Fruit fly (Drosophila melanogaster) whole organism, embryonic: ENCODE data around the gene kirre.
A peak's percentile ranks its signal among the peaks of the same experiment; 100 is the strongest.

Source experiments
- Blimp-1 ChIP-seq: fragments of 200-800 bp; sonication (Bioruptor generic); optimal IDR thresholded peaks from 3 replicates; lab custom pipeline; 2018; ENCODE audit warnings: missing biosample characterization, missing genetic modification characterization, mild to moderate bottlenecking, moderate library complexity, missing genetic modification reagents
- CG11723 ChIP-seq: fragments of 200-800 bp; sonication (Bioruptor generic); optimal IDR thresholded peaks from 2 replicates; lab custom pipeline; 2017; ENCODE audit warnings: missing biosample characterization, mild to moderate bottlenecking, missing genetic modification characterization
- CG12219 ChIP-seq: fragments of 200-800 bp; sonication (Bioruptor generic); optimal IDR thresholded peaks from 3 replicates; lab custom pipeline; 2018; ENCODE audit warnings: missing biosample characterization, mild to moderate bottlenecking, missing genetic modification characterization
- CG12769 ChIP-seq: fragments of 200-800 bp; sonication (Bioruptor generic); optimal IDR thresholded peaks from 2 replicates; lab custom pipeline; 2019; ENCODE audit warnings: missing biosample characterization, mild to moderate bottlenecking, missing genetic modification characterization, moderate library complexity
- CG14710 ChIP-seq: fragments of 200-800 bp; sonication (Bioruptor generic); optimal IDR thresholded peaks from 3 replicates; lab custom pipeline; 2019; ENCODE audit warnings: missing biosample characterization, mild to moderate bottlenecking, missing genetic modification characterization, moderate library complexity
- CG15011 ChIP-seq: fragments of 200-800 bp; sonication (Bioruptor generic); optimal IDR thresholded peaks from 3 replicates; lab custom pipeline; 2018; ENCODE audit warnings: missing biosample characterization, mild to moderate bottlenecking, missing genetic modification characterization
- CG1603 ChIP-seq: fragments of 200-800 bp; sonication (Bioruptor generic); optimal IDR thresholded peaks from 2 replicates; lab custom pipeline; 2019; ENCODE audit warnings: missing biosample characterization, mild to moderate bottlenecking, missing genetic modification characterization, moderate library complexity
- CG16815 ChIP-seq: fragments of 200-800 bp; sonication (Bioruptor generic); optimal IDR thresholded peaks from 3 replicates; lab custom pipeline; 2017; ENCODE audit warnings: missing biosample characterization, mild to moderate bottlenecking, missing genetic modification characterization
- CG17359 ChIP-seq: fragments of 200-800 bp; sonication (Bioruptor generic); optimal IDR thresholded peaks from 3 replicates; lab custom pipeline; 2018; ENCODE audit warnings: missing biosample characterization, mild to moderate bottlenecking, missing genetic modification characterization, moderate library complexity
- CG17361 ChIP-seq: fragments of 200-800 bp; sonication (Bioruptor generic); IDR thresholded peaks from 3 replicates; pipeline ENCODE4 v1.3.6; 2022; ENCODE audit warnings: missing biosample characterization, missing genetic modification characterization
- CG18262 ChIP-seq: fragments of 200-800 bp; optimal IDR thresholded peaks from 3 replicates; lab custom pipeline; 2019; ENCODE audit warnings: missing biosample characterization, mild to moderate bottlenecking, missing genetic modification characterization, moderate library complexity
- CG2120 ChIP-seq: fragments of 200-800 bp; sonication (Bioruptor generic); optimal IDR thresholded peaks from 3 replicates; lab custom pipeline; 2016; ENCODE audit warnings: missing biosample characterization, missing genetic modification characterization
- CG2202 ChIP-seq: fragments of 200-800 bp; sonication (Bioruptor generic); optimal IDR thresholded peaks from 2 replicates; lab custom pipeline; 2018; ENCODE audit warnings: missing biosample characterization, mild to moderate bottlenecking, missing genetic modification characterization
- CG4404 ChIP-seq: fragments of 200-800 bp; sonication (Bioruptor generic); IDR thresholded peaks from 2 replicates; pipeline ENCODE4 v1.3.6; 2022; ENCODE audit warnings: missing biosample characterization, missing genetic modification characterization
- CG4424 ChIP-seq: fragments of 200-800 bp; sonication (Bioruptor generic); optimal IDR thresholded peaks from 3 replicates; lab custom pipeline; 2016; ENCODE audit warnings: missing biosample characterization, missing genetic modification characterization
- CG5953 ChIP-seq: fragments of 200-800 bp; sonication (Bioruptor generic); IDR thresholded peaks from 2 replicates; pipeline ENCODE4 v1.3.6; 2022; ENCODE audit warnings: missing biosample characterization, missing genetic modification characterization
- CG6654 ChIP-seq: fragments of 200-800 bp; sonication (Bioruptor generic); optimal IDR thresholded peaks from 2 replicates; lab custom pipeline; 2017; ENCODE audit warnings: missing biosample characterization, mild to moderate bottlenecking, missing genetic modification characterization
- CG7556 ChIP-seq: fragments of 200-800 bp; sonication (Bioruptor generic); optimal IDR thresholded peaks from 2 replicates; lab custom pipeline; 2017; ENCODE audit warnings: missing biosample characterization, mild to moderate bottlenecking, missing genetic modification characterization
- CG8359 ChIP-seq: fragments of 200-800 bp; sonication (Bioruptor generic); optimal IDR thresholded peaks from 2 replicates; lab custom pipeline; 2017; ENCODE audit warnings: missing biosample characterization, mild to moderate bottlenecking, missing genetic modification characterization, borderline replicate concordance
- CG9609 ChIP-seq: fragments of 200-800 bp; sonication (Bioruptor generic); optimal IDR thresholded peaks from 3 replicates; lab custom pipeline; 2016; ENCODE audit warnings: missing biosample characterization, missing genetic modification characterization
- GATAe ChIP-seq: fragments of 200-800 bp; sonication (Bioruptor generic); conservative IDR thresholded peaks from 2 replicates; pipeline ENCODE4 v1.3.6; 2022; ENCODE audit warnings: missing biosample characterization, missing genetic modification characterization
- Gsc ChIP-seq: fragments of 200-800 bp; sonication (Bioruptor generic); IDR thresholded peaks from 2 replicates; pipeline ENCODE4 v1.3.6; 2022; ENCODE audit warnings: missing biosample characterization, missing genetic modification characterization
- H2.0 ChIP-seq: fragments of 200-800 bp; sonication (Bioruptor generic); IDR thresholded peaks from 2 replicates; pipeline ENCODE4 v1.3.6; 2022; ENCODE audit warnings: missing biosample characterization, missing genetic modification characterization
- HLHmδ ChIP-seq: fragments of 200-800 bp; sonication (Bioruptor generic); optimal IDR thresholded peaks from 2 replicates; lab custom pipeline; 2018; ENCODE audit warnings: missing biosample characterization, mild to moderate bottlenecking, missing genetic modification characterization, moderate library complexity
- HmgD ChIP-seq: fragments of 200-800 bp; sonication (Bioruptor generic); optimal IDR thresholded peaks from 3 replicates; lab custom pipeline; 2016; ENCODE audit warnings: missing biosample characterization, missing genetic modification characterization
- HmgZ ChIP-seq: fragments of 200-800 bp; sonication (Bioruptor generic); optimal IDR thresholded peaks from 2 replicates; lab custom pipeline; 2018; ENCODE audit warnings: missing biosample characterization, mild to moderate bottlenecking, missing genetic modification characterization
- Jarid2 ChIP-seq: fragments of 200-800 bp; sonication (Bioruptor generic); optimal IDR thresholded peaks from 3 replicates; lab custom pipeline; 2017; ENCODE audit warnings: mild to moderate bottlenecking, missing biosample characterization, missing genetic modification reagents, missing genetic modification characterization
- Lim3 ChIP-seq: fragments of 200-800 bp; sonication (Bioruptor generic); IDR thresholded peaks from 2 replicates; pipeline ENCODE4 v1.3.6; 2022; ENCODE audit warnings: missing biosample characterization, missing genetic modification characterization
- Optix ChIP-seq: fragments of 200-800 bp; sonication (Bioruptor generic); IDR thresholded peaks from 3 replicates; pipeline ENCODE4 v1.3.6; 2022; ENCODE audit warnings: missing biosample characterization, missing genetic modification characterization
- Sox100B ChIP-seq: fragments of 200-800 bp; sonication (Bioruptor generic); optimal IDR thresholded peaks from 3 replicates; lab custom pipeline; 2018; ENCODE audit warnings: missing biosample characterization, mild to moderate bottlenecking, missing genetic modification characterization
- Trl ChIP-seq, 3 experiments: fragments of >200 bp in 2 of 3; fragments of 200-800 bp in 1 of 3; sonication (Bioruptor generic) in 1 of 3; optimal IDR thresholded peaks; 2 replicates in 1 of 3; 3 replicates in 2 of 3; lab custom pipeline; 2016 to 2017; ENCODE audit warnings: missing biosample characterization in 1 of 3, missing genetic modification characterization in 1 of 3
- Vsx1 ChIP-seq: fragments of 200-800 bp; sonication (Bioruptor generic); optimal IDR thresholded peaks from 2 replicates; lab custom pipeline; 2017; ENCODE audit warnings: missing biosample characterization, mild to moderate bottlenecking, missing genetic modification characterization, missing genetic modification reagents
- Xbp1 ChIP-seq: fragments of 200-800 bp; sonication (Bioruptor generic); optimal IDR thresholded peaks from 3 replicates; lab custom pipeline; 2016; ENCODE audit warnings: missing biosample characterization, mild to moderate bottlenecking, missing genetic modification characterization
- az2 ChIP-seq: fragments of 200-800 bp; sonication (Bioruptor generic); optimal IDR thresholded peaks from 3 replicates; lab custom pipeline; 2016; ENCODE audit warnings: missing biosample characterization, missing genetic modification characterization
- bcd ChIP-seq: fragments of 200-800 bp; sonication (Bioruptor generic); optimal IDR thresholded peaks from 2 replicates; lab custom pipeline; 2017; ENCODE audit warnings: missing biosample characterization, mild to moderate bottlenecking, missing genetic modification characterization
- croc ChIP-seq: fragments of 200-800 bp; sonication (Bioruptor generic); conservative IDR thresholded peaks from 3 replicates; pipeline ENCODE4 v1.3.6; 2022; ENCODE audit warnings: missing biosample characterization, missing genetic modification characterization
- crp ChIP-seq, 2 experiments: fragments of 200-800 bp; sonication (Bioruptor generic); optimal IDR thresholded peaks; 2 replicates in 1 of 2; 3 replicates in 1 of 2; lab custom pipeline; 2017; ENCODE audit warnings: missing biosample characterization in 2 of 2, missing genetic modification characterization in 2 of 2, mild to moderate bottlenecking in 1 of 2, moderate library complexity in 1 of 2
- dm ChIP-seq: fragments of 200-800 bp; sonication (Bioruptor generic); optimal IDR thresholded peaks from 3 replicates; lab custom pipeline; 2016; ENCODE audit warnings: missing biosample characterization, missing genetic modification characterization
- dysf ChIP-seq: fragments of 200-800 bp; sonication (Bioruptor generic); IDR thresholded peaks from 3 replicates; pipeline ENCODE4 v1.3.6; 2022; ENCODE audit warnings: missing biosample characterization, missing genetic modification characterization
- eve ChIP-seq, 2 experiments: fragments of >200 bp; optimal IDR thresholded peaks; 2 replicates each; lab custom pipeline; 2017; ENCODE audit warnings: missing biosample characterization in 2 of 2, missing genetic modification characterization in 2 of 2
- jumu ChIP-seq: fragments of 200-800 bp; sonication (Bioruptor generic); optimal IDR thresholded peaks from 3 replicates; lab custom pipeline; 2016; ENCODE audit warnings: missing biosample characterization, missing genetic modification characterization
- lmd ChIP-seq: fragments of 200-800 bp; sonication (Bioruptor generic); IDR thresholded peaks from 2 replicates; pipeline ENCODE4 v1.3.6; 2022; ENCODE audit warnings: missing biosample characterization, missing genetic modification characterization
- maf-S ChIP-seq: fragments of 200-800 bp; sonication (Bioruptor generic); optimal IDR thresholded peaks from 2 replicates; lab custom pipeline; 2016; ENCODE audit warnings: missing biosample characterization, missing genetic modification characterization
- mld ChIP-seq: fragments of 200-800 bp; sonication (Bioruptor generic); IDR thresholded peaks from 3 replicates; pipeline ENCODE4 v1.3.6; 2022; ENCODE audit warnings: missing biosample characterization, missing genetic modification characterization; ENCODE audit not compliant: partially characterized antibody
- nerfin-1 ChIP-seq: fragments of 200-800 bp; sonication (Bioruptor generic); optimal IDR thresholded peaks from 3 replicates; lab custom pipeline; 2019; ENCODE audit warnings: missing biosample characterization, mild to moderate bottlenecking, missing genetic modification characterization, moderate library complexity
- otp ChIP-seq: fragments of 200-800 bp; sonication (Bioruptor generic); IDR thresholded peaks from 3 replicates; pipeline ENCODE4, ENCODE4 v1.3.6; 2022; ENCODE audit warnings: missing biosample characterization, missing genetic modification characterization
- prd ChIP-seq, 3 experiments: fragments of >200 bp in 2 of 3; fragments of 200-800 bp in 1 of 3; sonication (Bioruptor generic) in 1 of 3; optimal IDR thresholded peaks in 2 of 3; IDR thresholded peaks in 1 of 3; 2 replicates in 2 of 3; 3 replicates in 1 of 3; pipeline versions ENCODE4 v1.3.6 to Lab custom; 2017 to 2022; ENCODE audit warnings: missing biosample characterization in 1 of 3, missing genetic modification characterization in 1 of 3
- unpg ChIP-seq: fragments of 200-800 bp; sonication (Bioruptor generic); optimal IDR thresholded peaks from 3 replicates; lab custom pipeline; 2018; ENCODE audit warnings: missing biosample characterization, mild to moderate bottlenecking, missing genetic modification characterization, moderate library complexity
- vvl ChIP-seq: fragments of 200-800 bp; sonication (Bioruptor generic); IDR thresholded peaks from 2 replicates; pipeline ENCODE4 v1.3.6; 2022; ENCODE audit warnings: missing biosample characterization, missing genetic modification characterization
- zfh2 ChIP-seq: fragments of 200-800 bp; sonication (Bioruptor generic); optimal IDR thresholded peaks from 2 replicates; lab custom pipeline; 2016; ENCODE audit warnings: missing biosample characterization, missing genetic modification characterization

Gene kirre

DNA sequence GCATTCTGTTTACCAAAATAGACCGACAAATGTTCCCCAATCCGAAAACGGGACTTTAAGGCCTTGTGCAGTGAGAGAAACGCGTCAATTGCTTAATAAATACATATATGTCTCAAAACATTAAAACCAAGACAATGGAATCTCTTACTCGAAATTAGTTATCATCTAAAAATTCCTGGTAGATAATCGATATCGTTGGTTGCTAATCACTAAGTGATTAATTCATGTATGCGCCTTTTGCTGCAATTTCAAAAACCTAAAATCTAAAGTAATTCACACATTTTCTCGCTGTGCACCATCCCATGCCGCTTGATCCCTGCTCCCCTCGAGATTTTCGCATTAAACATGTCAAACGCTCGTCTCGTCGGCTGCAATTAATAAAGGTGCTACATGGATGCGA lies 333.4 kb downstream of the kirre start (continued):
- TF ChIP-seq CG7556 (GFP tag; lab: Kevin White, UChicago) (peak; percentile 9), CG4424 (peak; percentile 45), Optix (no peak), dm (GFP tag; lab: Kevin White, UChicago) (no peak), unpg (GFP tag; lab: Kevin White, UChicago) (peak; percentile 18), Xbp1 (GFP tag; lab: Kevin White, UChicago) (peak; percentile 15), CG4404 (no peak), bcd (no peak), croc (GFP tag; lab: Robert Waterston, UW) (0 out of 3 replicates have a peak, but pooled peaks have one; percentile 16), CG11723 (no peak), CG1603 (tag; lab: Kevin White, UChicago) (peak; percentile 53), GATAe (GFP tag; lab: Robert Waterston, UW) (no peak), HmgD (GFP tag; lab: Kevin White, UChicago) (no peak), az2 (GFP tag; lab: Kevin White, UChicago) (peak; percentile 16), Jarid2 (GFP tag; lab: Kevin White, UChicago) (no peak), CG9609 (GFP tag; lab: Kevin White, UChicago) (no peak), CG5953 (GFP tag; lab: Robert Waterston, UW) (no peak), mld (GFP tag; lab: Robert Waterston, UW) (no peak), Gsc (GFP tag; lab: Robert Waterston, UW) (no peak), otp (GFP tag; lab: Robert Waterston, UW) (no peak), maf-S (GFP tag; lab: Kevin White, UChicago) (no peak), nerfin-1 (tag; lab: Kevin White, UChicago) (no peak), jumu (no peak), CG12769 (no peak), H2.0 (GFP tag; lab: Robert Waterston, UW) (no peak), Trl (optimal IDR thresholded peaks at IDR 0.05; lab: Kevin White, UChicago) (no peak), Trl (GFP tag; optimal IDR thresholded peaks at IDR 0.05; lab: Kevin White, UChicago) (peak; percentile 30), crp (GFP tag; optimal IDR thresholded peaks at IDR 0.05; lab: Kevin White, UChicago) (no peak), CG2120 (GFP tag; lab: Kevin White, UChicago) (no peak), CG17359 (peak; percentile 2), zfh2 (no peak), lmd (GFP tag; lab: Robert Waterston, UW) (no peak; the same call in 1 of the 2 replicates), vvl (no peak), CG8359 (GFP tag; lab: Kevin White, UChicago) (peak; percentile 20), CG17361 (GFP tag; lab: Robert Waterston, UW) (peak; percentile 57; the same call in 2 of the 3 replicates), CG6654 (GFP tag; lab: Kevin White, UChicago) (no peak), prd (optimal IDR thresholded peaks at IDR 0.05; lab: Kevin White, UChicago) (no peak), prd (GFP tag; IDR thresholded peaks at IDR 0.05; lab: Robert Waterston, UW) (0 out of 3 replicates have a peak, but pooled peaks have one; percentile 4), Vsx1 (no peak), HLHmδ (GFP tag; lab: Kevin White, UChicago) (no peak), CG12219 (GFP tag; lab: Kevin White, UChicago) (no peak), CG2202 (tag; lab: Kevin White, UChicago) (peak; percentile 7), CG16815 (GFP tag; lab: Kevin White, UChicago) (peak; percentile 33), eve (GFP tag; optimal IDR thresholded peaks at IDR 0.05; lab: Kevin White, UChicago) (peak in 1 of 2 experiments; percentile 52), Sox100B (GFP tag; lab: Kevin White, UChicago) (peak; percentile 3), Lim3 (GFP tag; lab: Robert Waterston, UW) (no peak), Blimp-1 (peak; percentile 52), CG15011 (no peak), CG14710 (tag; lab: Kevin White, UChicago) (peak; percentile 51), HmgZ (tag; lab: Kevin White, UChicago) (no peak), CG18262 (tag; lab: Kevin White, UChicago) (peak; percentile 73), dysf (GFP tag; lab: Robert Waterston, UW) (no peak)
